Fruit fly (Drosophila melanogaster): ENCODE measurements around the gene myd.

Gene myd

DNA sequence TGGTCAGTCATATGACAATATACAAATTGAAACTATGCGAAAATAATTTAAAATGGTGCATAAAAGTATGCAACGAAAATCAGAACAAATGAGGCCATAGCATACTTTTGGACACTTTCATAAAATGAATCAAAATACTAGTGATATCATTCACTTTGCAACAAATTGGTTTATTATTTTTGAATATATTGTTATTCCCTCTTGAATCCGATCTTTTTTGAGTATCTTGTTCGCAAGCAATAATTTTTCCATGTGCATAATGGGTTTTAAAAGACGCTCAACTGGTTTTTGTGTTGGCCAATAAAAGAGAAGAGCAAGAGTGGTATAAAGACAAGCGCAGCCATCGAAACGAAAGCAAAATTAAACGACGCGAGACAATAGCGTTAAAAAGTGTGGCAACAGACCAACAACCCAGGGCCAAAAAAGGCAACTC, 7.3 kb downstream of the myd start (continued):
- peak; percentile 13 for TF ChIP-seq CG17385 (GFP tag; optimal IDR thresholded peaks at IDR 0.05)
- TF ChIP-seq CG12769 (tag; optimal IDR thresholded peaks at IDR 0.05): no peak
- no peak for TF ChIP-seq tin (GFP tag; optimal IDR thresholded peaks at IDR 0.05)
- no peak for TF ChIP-seq vnd (GFP tag; IDR thresholded peaks at IDR 0.05; ENCODE audit: partially characterized antibody)
- no peak for TF ChIP-seq br (optimal IDR thresholded peaks at IDR 0.05)
- no peak for TF ChIP-seq Spps (tag; optimal IDR thresholded peaks at IDR 0.05)
- TF ChIP-seq Bdp1 (GFP tag; optimal IDR thresholded peaks at IDR 0.05): no peak
- no peak for TF ChIP-seq wdn (GFP tag; IDR thresholded peaks at IDR 0.05)
- TF ChIP-seq pfk (GFP tag; optimal IDR thresholded peaks at IDR 0.05): no peak
- peak; percentile 44 for TF ChIP-seq Oli (tag; optimal IDR thresholded peaks at IDR 0.05)
- peak; percentile 54 for TF ChIP-seq gem (tag; optimal IDR thresholded peaks at IDR 0.05)
- TF ChIP-seq C15 (GFP tag; IDR thresholded peaks at IDR 0.05): no peak
- no peak for TF ChIP-seq Doc3 (GFP tag; IDR thresholded peaks at IDR 0.05; ENCODE audit: partially characterized antibody)
- no peak for TF ChIP-seq CG11085 (GFP tag; IDR thresholded peaks at IDR 0.05)
- TF ChIP-seq Rfx (GFP tag; IDR thresholded peaks at IDR 0.05): no peak
- no peak for TF ChIP-seq CG12744 (GFP tag; optimal IDR thresholded peaks at IDR 0.05)
- no peak for TF ChIP-seq gcm2 (GFP tag; optimal IDR thresholded peaks at IDR 0.05)
- TF ChIP-seq CG3163 (GFP tag; optimal IDR thresholded peaks at IDR 0.05): no peak
- TF ChIP-seq gsb (GFP tag; IDR thresholded peaks at IDR 0.05): no peak
- peak; percentile 4 for TF ChIP-seq CG18599 (GFP tag; optimal IDR thresholded peaks at IDR 0.05)
- TF ChIP-seq lmd (GFP tag; IDR thresholded peaks at IDR 0.05): no peak
- TF ChIP-seq sob (GFP tag; IDR thresholded peaks at IDR 0.05): no peak; the same call in 1 of the 2 replicates
- peak; percentile 48 for TF ChIP-seq CoRest (tag; optimal IDR thresholded peaks at IDR 0.05)
- TF ChIP-seq jigr1 (GFP tag; IDR thresholded peaks at IDR 0.05): no peak
- TF ChIP-seq hkb (optimal IDR thresholded peaks at IDR 0.05): no peak
- peak; percentile 40; the same call in 1 of the 2 replicates for TF ChIP-seq hkb (GFP tag; IDR thresholded peaks at IDR 0.05)
- TF ChIP-seq CG10209 (GFP tag; optimal IDR thresholded peaks at IDR 0.05): peak; percentile 6
- TF ChIP-seq ftz-f1 (GFP tag; optimal IDR thresholded peaks at IDR 0.05): no peak
- TF ChIP-seq CG1529 (GFP tag; optimal IDR thresholded peaks at IDR 0.05): no peak
- TF ChIP-seq Poxn (GFP tag; IDR thresholded peaks at IDR 0.05): no peak
- TF ChIP-seq CG30403 (GFP tag; optimal IDR thresholded peaks at IDR 0.05): peak; percentile 24
- no peak for TF ChIP-seq pita (GFP tag; optimal IDR thresholded peaks at IDR 0.05)
- peak; percentile 16 for TF ChIP-seq Blimp-1 (GFP tag; optimal IDR thresholded peaks at IDR 0.05)
- no peak for TF ChIP-seq Camta (GFP tag; optimal IDR thresholded peaks at IDR 0.05)
- TF ChIP-seq pb (GFP tag; optimal IDR thresholded peaks at IDR 0.05): no peak
- no peak for TF ChIP-seq hth (optimal IDR thresholded peaks at IDR 0.05)
- TF ChIP-seq MBD-R2 (GFP tag; IDR thresholded peaks at IDR 0.05): no peak
- no peak for TF ChIP-seq CG3847 (GFP tag; IDR thresholded peaks at IDR 0.05)
- no peak for TF ChIP-seq CG2875 (GFP tag; optimal IDR thresholded peaks at IDR 0.05)
- TF ChIP-seq Dip3 (GFP tag; optimal IDR thresholded peaks at IDR 0.05): no peak
- no peak for TF ChIP-seq Hr39 (optimal IDR thresholded peaks at IDR 0.05)
- TF ChIP-seq slou (GFP tag; optimal IDR thresholded peaks at IDR 0.05): no peak
- TF ChIP-seq gfzf (GFP tag; optimal IDR thresholded peaks at IDR 0.05): no peak
- peak; percentile 1 for TF ChIP-seq Deaf1 (tag; optimal IDR thresholded peaks at IDR 0.05)
- no peak for TF ChIP-seq ERR (GFP tag; optimal IDR thresholded peaks at IDR 0.05)
- TF ChIP-seq HLH54F (GFP tag; optimal IDR thresholded peaks at IDR 0.05): no peak
- no peak for TF ChIP-seq ab (GFP tag; optimal IDR thresholded peaks at IDR 0.05)
- no peak for TF ChIP-seq stwl (tag; optimal IDR thresholded peaks at IDR 0.05)
- no peak for TF ChIP-seq exex (tag; optimal IDR thresholded peaks at IDR 0.05)
- no peak for TF ChIP-seq Atf3 (GFP tag; optimal IDR thresholded peaks at IDR 0.05)
- no peak for TF ChIP-seq pan (optimal IDR thresholded peaks at IDR 0.05)
- no peak for TF ChIP-seq pan (GFP tag; optimal IDR thresholded peaks at IDR 0.05 in 1 of 2, IDR thresholded peaks at IDR 0.05 in 1 of 2)
- no peak for TF ChIP-seq fu2 (GFP tag; optimal IDR thresholded peaks at IDR 0.05)
- no peak for TF ChIP-seq CG10462 (GFP tag; optimal IDR thresholded peaks at IDR 0.05)
